Fruit fly (Drosophila melanogaster) Kc167 (cell line): ENCODE results near the gene CG11037.

Experiments
- Myc ChIP-seq: fragments of >200 bp; optimal IDR thresholded peaks from 2 replicates; lab custom pipeline; 2017; ENCODE audit warnings: missing external identifiers
- Sin3A ChIP-seq: fragments of >200 bp; optimal IDR thresholded peaks from 2 replicates; lab custom pipeline; 2018; ENCODE audit warnings: missing external identifiers
- h ChIP-seq: fragments of >200 bp; optimal IDR thresholded peaks from 3 replicates; lab custom pipeline; 2018; ENCODE audit warnings: missing external identifiers
- insv ChIP-seq: fragments of >200 bp; optimal IDR thresholded peaks from 3 replicates; lab custom pipeline; 2018; ENCODE audit warnings: missing external identifiers
- ttk ChIP-seq: sonication (Bioruptor generic); optimal IDR thresholded peaks from 2 replicates; lab custom pipeline; 2017; ENCODE audit warnings: missing external identifiers

dm6 chr3L:20927526-20927925, 33.7 kb downstream of the CG11037 start, which contains the start of gene CG10589:
- TF ChIP-seq insv (lab: Kevin White, UChicago) (no peak), Myc (lab: Kevin White, UChicago) (no peak), h (no peak), Sin3A (lab: Kevin White, UChicago) (no peak), ttk (lab: Kevin White, UChicago) (no peak)
